Worm (Caenorhabditis elegans): ENCODE data around the gene lipl-5.

ce11 chrV:349054-349453, 36.5 kb upstream of the lipl-5 start, which contains the start of gene atg-9:
- TF ChIP-seq rnt-1 (tag; optimal IDR thresholded peaks at IDR 0.05) (peak; percentile 61), unc-130 (tag; optimal IDR thresholded peaks at IDR 0.05) (peak; percentile 56), skn-1 (tag; optimal IDR thresholded peaks at IDR 0.05) (peak; percentile 81), nhr-237 (tag; optimal IDR thresholded peaks at IDR 0.05) (peak; percentile 9), nhr-20 (tag; optimal IDR thresholded peaks at IDR 0.05) (peak; percentile 78), mep-1 (tag; optimal IDR thresholded peaks at IDR 0.05) (peak; percentile 88), unc-62 (GFP tag; optimal IDR thresholded peaks at IDR 0.05) (no peak), zag-1 (tag; optimal IDR thresholded peaks at IDR 0.05) (no peak), pag-3 (tag; optimal IDR thresholded peaks at IDR 0.05; ENCODE audit: borderline replicate concordance, insufficient read depth) (peak; percentile 37), F16B12.6 (tag; optimal IDR thresholded peaks at IDR 0.05) (peak; percentile 36), lsy-2 (tag; optimal IDR thresholded peaks at IDR 0.05) (peak; percentile 70 to 77)

All from whole organism, L1 larva.